Worm (Caenorhabditis elegans) whole organism, late embryonic: ENCODE results near the gene slc-28.2.

ENCODE experiments used
- ama-1 ChIP-seq: fragments of 150-350 bp; optimal IDR thresholded peaks from 2 replicates; lab custom pipeline; 2014
- hlh-30 ChIP-seq: sonication (generic microtip); optimal IDR thresholded peaks from 2 replicates; lab custom pipeline; 2017; ENCODE audit warnings: antibody characterized with exemption, missing genetic modification characterization, missing compliant biosample characterization; ENCODE audit not compliant: insufficient read depth
- lin-11 ChIP-seq: fragments of 200-800 bp; sonication (Bioruptor generic); optimal IDR thresholded peaks from 2 replicates; lab custom pipeline; 2018; ENCODE audit warnings: mild to moderate bottlenecking, missing genetic modification characterization, missing compliant biosample characterization

DNA sequence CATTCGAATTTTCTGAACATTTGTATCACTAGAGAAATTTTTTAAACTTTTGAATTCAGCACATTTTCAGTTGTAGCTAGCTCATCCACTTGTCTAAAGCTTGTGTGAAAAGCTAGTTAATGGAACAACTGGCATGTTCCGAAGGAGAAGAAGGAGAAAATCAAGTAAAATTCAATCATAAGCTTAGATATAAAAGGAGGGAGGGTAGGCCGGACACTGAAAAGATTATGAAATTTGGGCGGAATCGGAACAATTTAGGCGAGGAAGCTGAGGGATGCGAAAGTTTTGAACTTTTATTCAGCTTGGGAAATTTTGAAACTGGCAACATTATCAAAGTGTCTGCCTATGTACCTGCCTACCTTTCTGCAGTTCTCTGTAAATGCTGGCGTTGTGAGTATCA lies 7.5 kb upstream of the slc-28.2 start:
- TF ChIP-seq lin-11 (no peak), hlh-30 (tag; lab: Kevin White, UChicago) (no peak), ama-1 (lab: Kevin White, UChicago) (no peak)
